Fruit fly (Drosophila melanogaster) whole organism: ENCODE measurements around the gene wts.

ENCODE experiments used
- EcR ChIP-seq, 2 experiments: fragments of >200 bp; optimal IDR thresholded peaks; 2 replicates each; lab custom pipeline; 2017; ENCODE audit warnings: missing biosample characterization in 2 of 2, missing genetic modification characterization in 2 of 2, missing genetic modification reagents in 2 of 2
- psq ChIP-seq: fragments of >200 bp; optimal IDR thresholded peaks from 2 replicates; lab custom pipeline; 2017
- usp ChIP-seq: fragments of >200 bp; optimal IDR thresholded peaks from 2 replicates; lab custom pipeline; 2017; ENCODE audit warnings: missing biosample characterization, missing genetic modification characterization, mixed read lengths

dm6 chr3R:30821968-30822449 is 15.6 kb upstream of the wts start:
- no peak for TF ChIP-seq usp (GFP tag; lab: Kevin White, UChicago)
- TF ChIP-seq psq (lab: Kevin White, UChicago), result no peak
- no peak for TF ChIP-seq EcR (GFP tag; optimal IDR thresholded peaks at IDR 0.05; lab: Kevin White, UChicago)
